Fruit fly (Drosophila melanogaster): ENCODE results near the gene CG4199.

CG4199 gene

dm6 chrX:2094072-2094761, 20.9 kb upstream of the CG4199 start, which contains the start of gene csw (continued):
- peak; percentile 31; the same call in 1 of the 3 replicates for TF ChIP-seq CG17361 (GFP tag; IDR thresholded peaks at IDR 0.05)
- peak; percentile 81 for TF ChIP-seq HmgD (GFP tag; optimal IDR thresholded peaks at IDR 0.05)
- TF ChIP-seq CG15601 (tag; optimal IDR thresholded peaks at IDR 0.05), result peak; percentile 40
- no peak for TF ChIP-seq fd64A (GFP tag; optimal IDR thresholded peaks at IDR 0.05)
- TF ChIP-seq odd (GFP tag; optimal IDR thresholded peaks at IDR 0.05), result no peak
- no peak for TF ChIP-seq Poxn (GFP tag; IDR thresholded peaks at IDR 0.05)
- no peak for TF ChIP-seq CG7745 (tag; optimal IDR thresholded peaks at IDR 0.05)
- TF ChIP-seq vfl (GFP tag; optimal IDR thresholded peaks at IDR 0.05), result peak; percentile 32
- peak; percentile 67 for TF ChIP-seq ftz-f1 (GFP tag; optimal IDR thresholded peaks at IDR 0.05)
- TF ChIP-seq org-1 (GFP tag; optimal IDR thresholded peaks at IDR 0.05), result no peak
- TF ChIP-seq CG1024 (GFP tag; IDR thresholded peaks at IDR 0.05), result no peak
- no peak for TF ChIP-seq CG8765 (GFP tag; IDR thresholded peaks at IDR 0.05)
- TF ChIP-seq sc (optimal IDR thresholded peaks at IDR 0.05), result no peak
- no peak for TF ChIP-seq sc (GFP tag; optimal IDR thresholded peaks at IDR 0.05)
- TF ChIP-seq gsb-n (tag; optimal IDR thresholded peaks at IDR 0.05), result peak; percentile 16
- TF ChIP-seq ATbp (GFP tag; optimal IDR thresholded peaks at IDR 0.05), result no peak
- TF ChIP-seq CG33213 (GFP tag; optimal IDR thresholded peaks at IDR 0.05), result peak; percentile 87
- TF ChIP-seq Bdp1 (GFP tag; optimal IDR thresholded peaks at IDR 0.05), result peak; percentile 43
- no peak for TF ChIP-seq cad (GFP tag; optimal IDR thresholded peaks at IDR 0.05)
- TF ChIP-seq CG7963 (GFP tag; IDR thresholded peaks at IDR 0.05; ENCODE audit: partially characterized antibody), result no peak
- TF ChIP-seq shn (GFP tag; optimal IDR thresholded peaks at IDR 0.05), result peak; percentile 44
- TF ChIP-seq Mes4 (GFP tag; optimal IDR thresholded peaks at IDR 0.05), result no peak
- TF ChIP-seq Doc3 (GFP tag; IDR thresholded peaks at IDR 0.05; ENCODE audit: partially characterized antibody), result no peak
- TF ChIP-seq E2f2 (GFP tag; IDR thresholded peaks at IDR 0.05), result peak; percentile 83
- TF ChIP-seq Xrp1 (GFP tag; IDR thresholded peaks at IDR 0.05), result peak; percentile 14; the same call in 1 of the 2 replicates
- TF ChIP-seq disco-r (GFP tag; optimal IDR thresholded peaks at IDR 0.05), result peak; percentile 32
- peak; percentile 87 for TF ChIP-seq Hmr (GFP tag; optimal IDR thresholded peaks at IDR 0.05)
- peak; percentile 34 for TF ChIP-seq CG10366 (GFP tag; IDR thresholded peaks at IDR 0.05)
- TF ChIP-seq CG16813 (GFP tag; IDR thresholded peaks at IDR 0.05; ENCODE audit: partially characterized antibody), result no peak
- TF ChIP-seq CG3281 (GFP tag; optimal IDR thresholded peaks at IDR 0.05), result no peak
- peak; percentile 91 for TF ChIP-seq MESR4 (GFP tag; optimal IDR thresholded peaks at IDR 0.05)
- TF ChIP-seq Rfx (GFP tag; IDR thresholded peaks at IDR 0.05), result peak; percentile 59
- TF ChIP-seq D19B (GFP tag; optimal IDR thresholded peaks at IDR 0.05), result no peak
- peak in 1 of 2 experiments; percentile 21 for TF ChIP-seq crp (GFP tag; optimal IDR thresholded peaks at IDR 0.05)
- TF ChIP-seq CG10959 (GFP tag; IDR thresholded peaks at IDR 0.05), result no peak
- no peak for TF ChIP-seq ase (GFP tag; IDR thresholded peaks at IDR 0.05)
- TF ChIP-seq CoRest (tag; optimal IDR thresholded peaks at IDR 0.05), result peak; percentile 57
- TF ChIP-seq CHES-1-like (GFP tag; optimal IDR thresholded peaks at IDR 0.05), result peak; percentile 63
- 0 out of 2 replicates have a peak, but pooled peaks have one; percentile 26 for TF ChIP-seq toy (GFP tag; IDR thresholded peaks at IDR 0.05)
- peak; percentile 97 for TF ChIP-seq sqz (GFP tag; optimal IDR thresholded peaks at IDR 0.05)
- no peak for TF ChIP-seq CG14014 (GFP tag; IDR thresholded peaks at IDR 0.05)
- no peak for TF ChIP-seq CG30431 (GFP tag; optimal IDR thresholded peaks at IDR 0.05)
- peak; percentile 25 for TF ChIP-seq CG13775 (GFP tag; optimal IDR thresholded peaks at IDR 0.05)
- no peak for TF ChIP-seq Dfd (GFP tag; optimal IDR thresholded peaks at IDR 0.05)
- no peak for TF ChIP-seq HLHmδ (GFP tag; optimal IDR thresholded peaks at IDR 0.05)
- TF ChIP-seq CG5245 (GFP tag; optimal IDR thresholded peaks at IDR 0.05), result no peak
- TF ChIP-seq cas (GFP tag; IDR thresholded peaks at IDR 0.05), result no peak
- TF ChIP-seq D19A (tag; optimal IDR thresholded peaks at IDR 0.05), result no peak
- TF ChIP-seq ham (GFP tag; IDR thresholded peaks at IDR 0.05), result no peak
- TF ChIP-seq CG17186 (GFP tag; optimal IDR thresholded peaks at IDR 0.05), result peak; percentile 79
- TF ChIP-seq nerfin-1 (tag; optimal IDR thresholded peaks at IDR 0.05), result no peak

All from whole organism, embryonic.